Fruit fly (Drosophila melanogaster): ENCODE measurements around the gene CG34447.

The CG34447 gene

DNA sequence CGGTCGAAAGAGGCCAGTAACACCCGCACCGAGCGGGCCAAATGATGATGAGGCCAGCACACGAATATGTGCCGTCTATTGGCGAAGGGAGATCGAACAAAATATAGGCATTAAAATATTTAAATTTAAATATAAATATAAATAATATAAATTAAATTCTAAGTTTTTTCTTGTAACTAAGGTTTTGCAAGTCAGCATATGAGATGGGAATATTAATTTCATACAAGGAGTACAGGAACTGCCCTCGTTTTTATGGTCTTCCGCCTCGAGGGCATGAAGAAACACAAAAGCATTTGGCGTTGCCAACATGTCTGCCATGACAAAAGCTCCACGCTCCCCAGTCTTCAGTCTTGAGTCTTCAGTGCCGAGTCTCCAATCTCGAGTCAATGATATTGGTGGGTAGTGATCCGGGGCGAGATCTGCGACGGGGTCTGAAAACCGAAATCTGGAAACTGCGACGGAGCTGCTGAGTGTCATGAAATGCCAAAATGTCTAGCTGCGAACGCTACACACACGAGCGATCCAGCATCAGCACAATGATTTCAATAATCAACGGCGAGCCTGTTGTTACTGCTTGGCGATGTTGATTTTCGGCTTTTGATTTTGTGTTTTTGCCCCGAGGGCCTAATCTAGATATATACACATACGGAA lies 48.0 kb upstream of the CG34447 start (continued):
- TF ChIP-seq tx (GFP tag; optimal IDR thresholded peaks at IDR 0.05): no peak

- TF ChIP-seq Hr3 (GFP tag; optimal IDR thresholded peaks at IDR 0.05) (no peak), grau (tag; optimal IDR thresholded peaks at IDR 0.05) (no peak), Gsc (GFP tag; IDR thresholded peaks at IDR 0.05) (no peak), CG13775 (GFP tag; optimal IDR thresholded peaks at IDR 0.05) (no peak), slou (GFP tag; optimal IDR thresholded peaks at IDR 0.05) (no peak), CG14050 (GFP tag; IDR thresholded peaks at IDR 0.05) (no peak), E2f1 (GFP tag; IDR thresholded peaks at IDR 0.05) (no peak), Bteb2 (GFP tag; optimal IDR thresholded peaks at IDR 0.05) (no peak), CG15479 (GFP tag; optimal IDR thresholded peaks at IDR 0.05) (no peak)
Observed at dm6 chr2L:2466360-2466759, 46.5 kb upstream of the CG34447 start.

DNA sequence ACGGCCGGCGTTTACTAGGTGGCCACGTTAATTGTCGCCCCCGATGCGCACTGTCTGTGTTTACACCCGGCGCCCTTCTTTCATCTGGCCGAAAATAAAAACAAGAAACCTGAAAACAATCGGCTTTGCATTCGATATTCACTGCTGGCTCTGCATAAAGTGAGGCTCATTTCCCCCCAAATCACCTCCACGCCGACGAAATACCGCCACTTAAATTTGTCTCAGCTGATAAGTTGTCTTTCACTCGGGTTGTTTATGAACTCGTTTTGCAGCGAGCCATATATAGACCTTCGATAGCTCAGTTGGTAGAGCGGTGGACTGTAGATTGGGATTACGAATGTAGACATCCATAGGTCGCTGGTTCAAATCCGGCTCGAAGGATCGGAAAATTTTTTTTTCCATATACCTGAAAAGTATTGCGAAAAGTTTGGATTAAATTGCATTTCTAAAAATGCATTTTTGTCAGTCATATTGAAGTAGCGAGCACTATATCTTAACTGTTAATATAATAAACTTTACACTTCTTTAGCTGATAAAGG lies 42.6 kb upstream of the CG34447 start:
- no peak for TF ChIP-seq br (optimal IDR thresholded peaks at IDR 0.05)
- TF ChIP-seq crc (GFP tag; optimal IDR thresholded peaks at IDR 0.05): no peak
- TF ChIP-seq Dbx (GFP tag; IDR thresholded peaks at IDR 0.05): no peak
- no peak for TF ChIP-seq NK7.1 (GFP tag; optimal IDR thresholded peaks at IDR 0.05)
- TF ChIP-seq Atf3 (GFP tag; optimal IDR thresholded peaks at IDR 0.05): no peak
- no peak for TF ChIP-seq CG7987 (GFP tag; optimal IDR thresholded peaks at IDR 0.05)
- no peak for TF ChIP-seq CG31441 (GFP tag; IDR thresholded peaks at IDR 0.05)
- no peak for TF ChIP-seq chinmo (GFP tag; IDR thresholded peaks at IDR 0.05; ENCODE audit: partially characterized antibody)
- 0 out of 3 replicates have a peak, but pooled peaks have one; percentile 45 for TF ChIP-seq CG7963 (GFP tag; IDR thresholded peaks at IDR 0.05; ENCODE audit: partially characterized antibody)
- TF ChIP-seq Sry-δ (GFP tag; optimal IDR thresholded peaks at IDR 0.05): no peak
- TF ChIP-seq Bdp1 (GFP tag; optimal IDR thresholded peaks at IDR 0.05): peak; percentile 96
- peak; percentile 62 for TF ChIP-seq oc (tag; optimal IDR thresholded peaks at IDR 0.05)
- TF ChIP-seq Lpt (GFP tag; optimal IDR thresholded peaks at IDR 0.05): no peak
- no peak for TF ChIP-seq CG8089 (GFP tag; optimal IDR thresholded peaks at IDR 0.05)
- TF ChIP-seq caup (GFP tag; optimal IDR thresholded peaks at IDR 0.05; ENCODE audit: severe bottlenecking): no peak
- TF ChIP-seq crol (GFP tag; IDR thresholded peaks at IDR 0.05): peak; percentile 41
- TF ChIP-seq stc (GFP tag; IDR thresholded peaks at IDR 0.05): no peak
- TF ChIP-seq salm (tag; optimal IDR thresholded peaks at IDR 0.05): no peak
- TF ChIP-seq zen2 (GFP tag; IDR thresholded peaks at IDR 0.05; ENCODE audit: partially characterized antibody): 0 out of 3 replicates have a peak, but pooled peaks have one; percentile 30
- peak; percentile 38 for TF ChIP-seq Med (GFP tag)
- 0 out of 3 replicates have a peak, but pooled peaks have one; percentile 24 for TF ChIP-seq knrl (GFP tag; IDR thresholded peaks at IDR 0.05; ENCODE audit: partially characterized antibody)
- peak; percentile 74 for TF ChIP-seq CG6791 (GFP tag; IDR thresholded peaks at IDR 0.05; ENCODE audit: partially characterized antibody)
- TF ChIP-seq Dp (GFP tag; optimal IDR thresholded peaks at IDR 0.05): no peak
- TF ChIP-seq CG12769 (tag; optimal IDR thresholded peaks at IDR 0.05): no peak
- no peak for TF ChIP-seq CG42726 (GFP tag; IDR thresholded peaks at IDR 0.05; ENCODE audit: partially characterized antibody)
- peak; percentile 74; the same call in 1 of the 2 replicates for TF ChIP-seq vvl (GFP tag; IDR thresholded peaks at IDR 0.05)
- TF ChIP-seq amos (GFP tag; IDR thresholded peaks at IDR 0.05; ENCODE audit: partially characterized antibody): peak; percentile 73; the same call in 1 of the 2 replicates
- no peak for TF ChIP-seq eyg (GFP tag; optimal IDR thresholded peaks at IDR 0.05)
- 0 out of 3 replicates have a peak, but pooled peaks have one; percentile 35 for TF ChIP-seq ci (GFP tag; IDR thresholded peaks at IDR 0.05)
- TF ChIP-seq CG11247 (GFP tag; IDR thresholded peaks at IDR 0.05): no peak
- no peak for TF ChIP-seq Xbp1 (GFP tag; optimal IDR thresholded peaks at IDR 0.05)
- peak; percentile 42; the same call in 1 of the 3 replicates for TF ChIP-seq Opbp (GFP tag; IDR thresholded peaks at IDR 0.05; ENCODE audit: partially characterized antibody)
- TF ChIP-seq CG7372 (GFP tag; IDR thresholded peaks at IDR 0.05): no peak
- 0 out of 3 replicates have a peak, but pooled peaks have one; percentile 42 for TF ChIP-seq CG14860 (GFP tag; IDR thresholded peaks at IDR 0.05; ENCODE audit: partially characterized antibody)
- TF ChIP-seq HLH4C (GFP tag; IDR thresholded peaks at IDR 0.05; ENCODE audit: partially characterized antibody): peak; percentile 15; the same call in 1 of the 3 replicates
- TF ChIP-seq CG16813 (GFP tag; IDR thresholded peaks at IDR 0.05; ENCODE audit: partially characterized antibody): peak; percentile 61

Data from whole organism, embryonic.